Worm (Caenorhabditis elegans) whole organism, L2 larva: ENCODE measurements around the gene sna-3.
A peak's percentile ranks its signal among the peaks of the same experiment; 100 is the strongest.

Experiments used
- C34F6.9 ChIP-seq: fragments of 150-350 bp; optimal IDR thresholded peaks from 2 replicates; lab custom pipeline; 2014; ENCODE audit warnings: missing biosample characterization, missing genetic modification characterization
- R02D3.7 ChIP-seq: fragments of 150-350 bp; optimal IDR thresholded peaks from 2 replicates; lab custom pipeline; 2014; ENCODE audit warnings: missing biosample characterization, missing genetic modification characterization
- ZK546.5 ChIP-seq: sonication (generic microtip); optimal IDR thresholded peaks from 2 replicates; lab custom pipeline; 2017; ENCODE audit warnings: missing biosample characterization, missing genetic modification characterization
- alr-1 ChIP-seq: fragments of 150-350 bp; optimal IDR thresholded peaks from 2 replicates; lab custom pipeline; 2014; ENCODE audit warnings: missing biosample characterization, missing genetic modification characterization
- aly-2 ChIP-seq: fragments of 150-350 bp; optimal IDR thresholded peaks from 2 replicates; lab custom pipeline; 2014; ENCODE audit warnings: missing biosample characterization, missing genetic modification characterization
- ama-1 ChIP-seq: fragments of 150-350 bp; optimal IDR thresholded peaks from 2 replicates; lab custom pipeline; 2018; ENCODE audit warnings: inconsistent platforms
- blmp-1 ChIP-seq: sonication (generic microtip); optimal IDR thresholded peaks from 2 replicates; lab custom pipeline; 2017; ENCODE audit warnings: missing genetic modification characterization, mild to moderate bottlenecking, missing compliant biosample characterization, antibody characterized with exemption, moderate library complexity; ENCODE audit not compliant: insufficient read depth
- ceh-82 ChIP-seq: fragments of 150-350 bp; optimal IDR thresholded peaks from 2 replicates; lab custom pipeline; 2014; ENCODE audit warnings: missing biosample characterization, missing genetic modification characterization
- crh-2 ChIP-seq: sonication (generic microtip); optimal IDR thresholded peaks from 2 replicates; lab custom pipeline; 2017; ENCODE audit warnings: missing biosample characterization, missing genetic modification characterization
- dmd-4 ChIP-seq: sonication (generic microtip); optimal IDR thresholded peaks from 2 replicates; lab custom pipeline; 2017; ENCODE audit warnings: missing biosample characterization, missing genetic modification characterization
- egl-27 ChIP-seq: sonication (generic microtip); optimal IDR thresholded peaks from 3 replicates; lab custom pipeline; 2017; ENCODE audit warnings: missing biosample characterization, missing genetic modification reagents, missing genetic modification characterization
- elt-1 ChIP-seq: fragments of 150-350 bp; optimal IDR thresholded peaks from 2 replicates; lab custom pipeline; 2014; ENCODE audit warnings: missing biosample characterization, missing genetic modification characterization
- elt-3 ChIP-seq: sonication (generic microtip); optimal IDR thresholded peaks from 2 replicates; lab custom pipeline; 2017; ENCODE audit warnings: missing biosample characterization, missing genetic modification characterization
- fos-1 ChIP-seq: fragments of 150-350 bp; optimal IDR thresholded peaks from 2 replicates; lab custom pipeline; 2014; ENCODE audit warnings: missing biosample characterization, missing genetic modification characterization
- gmeb-1 ChIP-seq: fragments of 150-350 bp; optimal IDR thresholded peaks from 2 replicates; lab custom pipeline; 2014; ENCODE audit warnings: missing biosample characterization, missing genetic modification characterization
- lin-11 ChIP-seq: fragments of 150-350 bp; sonication (generic microtip); optimal IDR thresholded peaks from 2 replicates; lab custom pipeline; 2014; ENCODE audit warnings: missing biosample characterization, missing genetic modification characterization, inconsistent platforms, mixed read lengths
- lin-13 ChIP-seq: fragments of 150-350 bp; optimal IDR thresholded peaks from 2 replicates; lab custom pipeline; 2014; ENCODE audit warnings: missing biosample characterization, missing genetic modification reagents, missing genetic modification characterization
- lsy-2 ChIP-seq, 2 experiments: fragments of 150-350 bp in 1 of 2; sonication (generic microtip) in 1 of 2; optimal IDR thresholded peaks; 2 replicates each; lab custom pipeline; 2014 to 2017; ENCODE audit warnings: missing biosample characterization in 2 of 2, missing genetic modification characterization in 2 of 2
- mbf-1 ChIP-seq: sonication (generic microtip); optimal IDR thresholded peaks from 2 replicates; lab custom pipeline; 2017; ENCODE audit warnings: missing biosample characterization, missing genetic modification characterization
- mdl-1 ChIP-seq, 2 experiments: fragments of 150-350 bp in 1 of 2; sonication (generic microtip) in 1 of 2; optimal IDR thresholded peaks; 2 replicates each; lab custom pipeline; 2017; ENCODE audit warnings: missing biosample characterization in 2 of 2, missing genetic modification characterization in 2 of 2
- nhr-10 ChIP-seq: sonication (generic microtip); optimal IDR thresholded peaks from 2 replicates; lab custom pipeline; 2017; ENCODE audit warnings: missing biosample characterization, missing genetic modification characterization
- nhr-11 ChIP-seq: fragments of 150-350 bp; optimal IDR thresholded peaks from 2 replicates; lab custom pipeline; 2014; ENCODE audit warnings: missing biosample characterization, missing genetic modification characterization
- nhr-12 ChIP-seq: fragments of 150-350 bp; optimal IDR thresholded peaks from 2 replicates; lab custom pipeline; 2014; ENCODE audit warnings: missing biosample characterization, missing genetic modification characterization
- nhr-129 ChIP-seq: fragments of 150-350 bp; optimal IDR thresholded peaks from 2 replicates; lab custom pipeline; 2014; ENCODE audit warnings: missing biosample characterization, missing genetic modification characterization
- nhr-21 ChIP-seq: fragments of 150-350 bp; optimal IDR thresholded peaks from 2 replicates; lab custom pipeline; 2014; ENCODE audit warnings: missing biosample characterization, missing genetic modification characterization
- nhr-23 ChIP-seq: fragments of 150-350 bp; optimal IDR thresholded peaks from 2 replicates; lab custom pipeline; 2014; ENCODE audit warnings: missing biosample characterization, missing genetic modification reagents, missing genetic modification characterization
- nhr-237 ChIP-seq: fragments of 150-350 bp; optimal IDR thresholded peaks from 2 replicates; lab custom pipeline; 2014; ENCODE audit warnings: missing biosample characterization, missing genetic modification characterization
- nhr-25 ChIP-seq: fragments of 150-350 bp; sonication (generic microtip); optimal IDR thresholded peaks from 3 replicates; lab custom pipeline; 2014; ENCODE audit warnings: missing biosample characterization, missing genetic modification characterization
- nhr-6 ChIP-seq: fragments of 150-350 bp; optimal IDR thresholded peaks from 2 replicates; lab custom pipeline; 2014; ENCODE audit warnings: missing biosample characterization, missing genetic modification characterization
- nhr-77 ChIP-seq: fragments of 150-350 bp; optimal IDR thresholded peaks from 2 replicates; lab custom pipeline; 2014; ENCODE audit warnings: missing biosample characterization, missing genetic modification characterization
- peb-1 ChIP-seq: fragments of 150-350 bp; optimal IDR thresholded peaks from 2 replicates; lab custom pipeline; 2014; ENCODE audit warnings: missing biosample characterization, missing genetic modification characterization
- sem-4 ChIP-seq: fragments of 150-350 bp; optimal IDR thresholded peaks from 2 replicates; lab custom pipeline; 2014; ENCODE audit warnings: missing biosample characterization, missing genetic modification reagents, missing genetic modification characterization
- sma-3 ChIP-seq: sonication (generic microtip); optimal IDR thresholded peaks from 2 replicates; lab custom pipeline; 2016; ENCODE audit warnings: missing genetic modification reagents, missing genetic modification characterization, missing compliant biosample characterization
- sma-9 ChIP-seq, 2 experiments: fragments of 150-350 bp in 1 of 2; sonication (generic microtip) in 1 of 2; optimal IDR thresholded peaks; 2 replicates each; lab custom pipeline; 2014 to 2016; ENCODE audit warnings: missing genetic modification characterization in 2 of 2, mild to moderate bottlenecking in 1 of 2, missing biosample characterization in 1 of 2, missing compliant biosample characterization in 1 of 2, missing genetic modification reagents in 1 of 2, moderate library complexity in 1 of 2
- snpc-4 ChIP-seq: fragments of 150-350 bp; optimal IDR thresholded peaks from 2 replicates; lab custom pipeline; 2014; ENCODE audit warnings: missing biosample characterization, missing genetic modification characterization
- unc-55 ChIP-seq: fragments of 150-350 bp; sonication (generic microtip); optimal IDR thresholded peaks from 3 replicates; lab custom pipeline; 2014; ENCODE audit warnings: missing biosample characterization, missing genetic modification reagents, missing genetic modification characterization
- unc-62 ChIP-seq: fragments of 150-350 bp; optimal IDR thresholded peaks from 2 replicates; lab custom pipeline; 2014; ENCODE audit warnings: missing biosample characterization, missing genetic modification reagents, missing genetic modification characterization
- ztf-1 ChIP-seq: fragments of 200-800 bp; sonication (Bioruptor generic); conservative IDR thresholded peaks from 2 replicates; pipeline ENCODE4 v1.3.6; 2022; ENCODE audit warnings: missing genetic modification characterization, missing compliant biosample characterization
- ztf-11 ChIP-seq: sonication (generic microtip); optimal IDR thresholded peaks from 2 replicates; lab custom pipeline; 2017; ENCODE audit warnings: missing biosample characterization, missing genetic modification characterization
- ztf-4 ChIP-seq: fragments of 150-350 bp; optimal IDR thresholded peaks from 2 replicates; lab custom pipeline; 2014; ENCODE audit warnings: missing biosample characterization, missing genetic modification characterization

sna-3 gene

DNA sequence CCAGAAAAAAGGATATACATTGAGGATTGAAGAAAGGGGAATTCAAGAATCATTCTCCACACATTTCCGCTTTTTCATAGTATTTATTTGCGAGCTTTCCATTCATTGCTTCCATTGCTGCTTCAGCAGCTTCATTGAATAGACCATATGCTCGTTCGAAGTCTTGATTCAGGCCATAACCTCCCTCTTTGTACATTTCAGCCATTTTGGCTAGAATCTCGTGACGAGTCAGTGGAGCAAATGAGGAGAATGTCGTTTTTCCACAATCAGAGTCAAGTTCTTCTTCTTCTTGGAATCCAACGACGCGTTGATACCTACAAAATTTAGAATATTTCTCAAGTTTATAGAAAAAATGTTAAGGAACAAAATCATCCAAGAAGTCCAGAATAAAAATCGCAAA, 40.8 kb downstream of the sna-3 start:
- TF ChIP-seq R02D3.7 (tag; lab: Kevin White, UChicago) (no peak), lsy-2 (tag; optimal IDR thresholded peaks at IDR 0.05; lab: Kevin White, UChicago) (no peak), dmd-4 (tag; lab: Kevin White, UChicago) (no peak), fos-1 (tag; lab: Kevin White, UChicago) (no peak), nhr-77 (tag; lab: Kevin White, UChicago) (no peak), egl-27 (tag; lab: Kevin White, UChicago) (no peak), lin-13 (no peak), ztf-11 (tag; lab: Kevin White, UChicago) (no peak), nhr-23 (no peak)

DNA sequence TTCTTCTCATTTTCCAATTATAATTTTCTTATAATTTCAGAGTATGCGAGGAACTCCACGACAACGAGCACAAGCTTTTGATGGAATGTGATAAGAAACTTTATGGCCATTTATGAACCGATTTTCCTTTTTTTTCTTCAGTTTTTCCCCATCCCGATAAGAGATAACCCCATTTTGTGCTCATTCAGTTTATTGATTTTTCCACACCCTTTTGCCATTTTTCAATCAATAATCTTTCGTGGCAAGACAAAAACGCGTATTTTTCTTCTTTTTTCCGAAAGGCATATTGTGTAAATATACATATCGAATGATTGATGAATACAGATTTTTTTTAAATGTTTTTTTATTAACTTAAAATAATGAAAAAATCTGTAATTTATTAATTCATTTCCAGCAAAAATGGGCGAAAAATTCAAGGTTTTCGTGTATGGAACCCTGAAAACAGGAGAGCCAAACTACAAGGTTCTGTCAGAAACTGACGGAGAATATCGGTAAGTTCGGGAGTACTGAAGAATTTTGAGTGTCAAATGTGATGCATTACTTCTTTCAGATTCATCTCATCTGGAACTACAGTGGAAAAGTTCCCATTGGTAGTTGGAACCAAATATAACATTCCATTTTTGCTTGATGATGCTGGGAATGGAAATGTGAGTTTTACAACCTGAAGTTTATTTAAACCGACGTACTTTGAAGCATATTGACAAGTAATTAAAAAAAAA, 41.6 kb downstream of the sna-3 start, which contains the start of gene F42A10.9:
F42A10.9 (plus strand) TSS at position 321 of the 719 bp plus-strand sequence.
- TF ChIP-seq ama-1 (lab: Kevin White, UChicago), result peak; percentile 86
- peak; percentile 17 for TF ChIP-seq lin-13
- TF ChIP-seq blmp-1 (tag; lab: Kevin White, UChicago), result no peak
- TF ChIP-seq lsy-2 (tag; optimal IDR thresholded peaks at IDR 0.05; lab: Kevin White, UChicago), result no peak
- no peak for TF ChIP-seq nhr-6
- no peak for TF ChIP-seq sem-4 (tag; lab: Kevin White, UChicago)
- TF ChIP-seq nhr-77 (tag; lab: Kevin White, UChicago), result no peak
- no peak for TF ChIP-seq alr-1 (tag; lab: Kevin White, UChicago)
- peak; percentile 48 for TF ChIP-seq C34F6.9 (tag; lab: Kevin White, UChicago)
- peak; percentile 35 for TF ChIP-seq sma-9 (GFP tag; optimal IDR thresholded peaks at IDR 0.05; lab: Kevin White, UChicago)
- TF ChIP-seq sma-9 (tag; optimal IDR thresholded peaks at IDR 0.05; lab: Kevin White, UChicago), result no peak
- no peak for TF ChIP-seq sma-3 (GFP tag; lab: Kevin White, UChicago)
- no peak for TF ChIP-seq nhr-12 (tag; lab: Kevin White, UChicago)
- TF ChIP-seq nhr-25 (tag; lab: Kevin White, UChicago), result peak; percentile 5
- no peak for TF ChIP-seq dmd-4 (tag; lab: Kevin White, UChicago)
- peak; percentile 34 for TF ChIP-seq nhr-129 (tag; lab: Kevin White, UChicago)
- peak; percentile 0 for TF ChIP-seq crh-2 (tag; lab: Kevin White, UChicago)
- TF ChIP-seq fos-1 (tag; lab: Kevin White, UChicago), result peak; percentile 34
- TF ChIP-seq nhr-23, result no peak

DNA sequence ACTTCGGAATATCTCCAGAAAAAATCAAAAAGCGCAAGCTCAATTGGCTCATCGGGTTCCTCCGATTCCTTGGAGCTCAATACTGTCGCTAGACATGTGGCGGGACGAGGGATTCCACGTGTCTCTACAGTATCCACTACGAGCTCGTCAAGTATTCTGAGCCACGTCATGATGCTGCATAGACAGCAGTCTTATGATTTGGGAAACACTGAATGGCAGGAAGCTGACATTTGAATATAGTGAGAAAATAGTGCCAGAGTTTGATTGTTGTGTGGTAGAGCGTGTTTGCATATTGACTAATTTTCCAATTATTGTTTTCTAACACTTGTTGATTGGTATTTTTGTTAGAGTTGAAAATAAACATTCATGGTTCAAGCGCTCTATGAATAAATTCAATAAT, 42.6 kb downstream of the sna-3 start:
- TF ChIP-seq egl-27 (tag; lab: Kevin White, UChicago), result no peak
- TF ChIP-seq aly-2 (tag; lab: Kevin White, UChicago), result no peak
- TF ChIP-seq lsy-2 (tag; optimal IDR thresholded peaks at IDR 0.05; lab: Kevin White, UChicago), result no peak
- TF ChIP-seq ZK546.5, result no peak
- no peak for TF ChIP-seq nhr-21
- no peak for TF ChIP-seq sma-3 (GFP tag; lab: Kevin White, UChicago)
- TF ChIP-seq lin-13, result no peak
- TF ChIP-seq ama-1 (lab: Kevin White, UChicago), result no peak
- TF ChIP-seq C34F6.9 (tag; lab: Kevin White, UChicago), result no peak
- TF ChIP-seq ztf-4 (tag; lab: Kevin White, UChicago), result no peak
- TF ChIP-seq crh-2 (tag; lab: Kevin White, UChicago), result no peak
- TF ChIP-seq unc-55 (GFP tag; lab: Kevin White, UChicago), result no peak
- no peak for TF ChIP-seq nhr-12 (tag; lab: Kevin White, UChicago)
- TF ChIP-seq elt-1 (tag; lab: Kevin White, UChicago), result no peak
- TF ChIP-seq ztf-1, result no peak
- no peak for TF ChIP-seq lin-11
- no peak for TF ChIP-seq nhr-10 (tag; lab: Kevin White, UChicago)
- TF ChIP-seq R02D3.7 (tag; lab: Kevin White, UChicago), result no peak
- no peak for TF ChIP-seq nhr-237
- TF ChIP-seq, all 48 proteins: peak for 0

DNA sequence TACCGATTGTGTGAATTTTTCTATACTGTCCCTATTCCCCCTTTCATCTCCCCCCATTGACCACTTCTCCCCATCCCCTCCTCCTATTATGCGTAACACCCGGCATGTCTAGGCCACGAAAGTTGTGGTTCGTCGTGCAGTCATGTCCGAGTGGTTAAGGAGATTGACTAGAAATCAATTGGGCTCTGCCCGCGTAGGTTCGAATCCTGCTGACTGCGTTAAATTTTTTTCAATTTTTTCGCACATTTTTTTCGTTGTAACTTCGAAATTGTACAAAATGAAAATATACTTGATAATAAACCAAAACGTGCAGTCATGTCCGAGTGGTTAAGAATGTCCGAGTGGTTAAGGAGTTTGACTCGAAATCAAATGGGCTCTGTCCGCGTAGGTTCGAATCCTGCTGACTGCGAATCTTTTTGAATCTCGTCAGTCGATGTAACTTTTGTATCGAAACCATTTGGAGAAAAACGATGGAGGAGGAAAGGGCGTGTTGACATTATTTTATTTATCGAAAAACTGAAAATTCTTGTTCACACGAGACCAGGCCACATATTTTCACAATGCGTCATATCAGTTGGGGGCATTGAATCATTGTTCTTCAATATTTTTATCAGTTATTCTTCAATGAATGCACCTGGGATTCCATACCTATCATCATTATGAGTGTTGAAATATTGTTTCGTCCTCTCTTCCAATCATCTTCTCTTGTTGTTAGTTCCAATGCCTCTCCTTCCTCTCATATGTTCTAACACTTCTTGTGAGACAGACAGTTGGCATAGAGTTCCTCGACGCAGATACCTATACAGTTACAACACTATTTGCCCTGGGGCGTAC, 47.2 kb downstream of the sna-3 start, which contains the start of gene nfm-1:
nfm-1 (plus strand) TSS at position 812 of the 834 bp plus-strand sequence.
- TF ChIP-seq snpc-4 (tag; lab: Kevin White, UChicago), result peak; percentile 15
- peak; percentile 39 for TF ChIP-seq lin-13
- peak; percentile 63 for TF ChIP-seq unc-55 (GFP tag; lab: Kevin White, UChicago)
- TF ChIP-seq ceh-82 (tag; lab: Kevin White, UChicago), result no peak
- no peak for TF ChIP-seq unc-62 (GFP tag; lab: Kevin White, UChicago)
- peak; percentile 64 for TF ChIP-seq sma-9 (GFP tag; optimal IDR thresholded peaks at IDR 0.05; lab: Kevin White, UChicago)
- no peak for TF ChIP-seq sma-9 (tag; optimal IDR thresholded peaks at IDR 0.05; lab: Kevin White, UChicago)
- TF ChIP-seq mdl-1 (tag; optimal IDR thresholded peaks at IDR 0.05; lab: Kevin White, UChicago), result peak in 1 of 2 experiments; percentile 13
- peak; percentile 72 for TF ChIP-seq gmeb-1 (tag; lab: Kevin White, UChicago)
- no peak for TF ChIP-seq R02D3.7 (tag; lab: Kevin White, UChicago)
- TF ChIP-seq peb-1 (tag; lab: Kevin White, UChicago), result no peak
- peak; percentile 21 for TF ChIP-seq mbf-1
- TF ChIP-seq elt-3, result no peak
- TF ChIP-seq blmp-1 (tag; lab: Kevin White, UChicago), result peak; percentile 18
- no peak for TF ChIP-seq dmd-4 (tag; lab: Kevin White, UChicago)
- TF ChIP-seq ama-1 (lab: Kevin White, UChicago), result no peak
- TF ChIP-seq nhr-10 (tag; lab: Kevin White, UChicago), result peak; percentile 18
- TF ChIP-seq ZK546.5, result no peak
- peak; percentile 36 for TF ChIP-seq nhr-25 (tag; lab: Kevin White, UChicago)
- no peak for TF ChIP-seq elt-1 (tag; lab: Kevin White, UChicago)
- TF ChIP-seq nhr-237, result no peak
- no peak for TF ChIP-seq nhr-23
- peak; percentile 15 for TF ChIP-seq egl-27 (tag; lab: Kevin White, UChicago)
- TF ChIP-seq nhr-11 (tag; lab: Kevin White, UChicago), result peak; percentile 39
- no peak for TF ChIP-seq ztf-11 (tag; lab: Kevin White, UChicago)
